Fruit fly (Drosophila melanogaster): ENCODE data around the gene soti.

The soti gene

DNA sequence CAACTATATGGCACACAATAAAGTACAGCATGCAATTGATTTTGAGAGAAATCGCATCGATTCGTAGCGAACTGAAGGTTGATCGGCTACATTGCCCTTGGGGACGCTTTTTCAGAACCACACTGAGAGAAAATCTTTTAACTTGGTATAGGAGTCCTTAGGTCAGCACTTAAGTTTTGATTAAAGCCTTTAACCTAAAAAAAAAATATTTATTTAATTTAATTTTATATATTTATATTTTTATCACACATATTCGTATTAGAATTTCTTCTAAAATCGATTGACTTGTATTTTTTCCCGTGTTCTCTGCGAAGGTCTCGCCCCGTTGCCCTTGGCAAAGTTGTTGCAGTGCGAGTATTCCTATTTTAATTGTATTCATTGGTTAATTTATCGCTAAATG lies 40.3 kb upstream of the soti start:
- no peak for TF ChIP-seq CG11762 (GFP tag; optimal IDR thresholded peaks at IDR 0.05; ENCODE audit: insufficient read depth)
- TF ChIP-seq Eip93F (GFP tag; optimal IDR thresholded peaks at IDR 0.05): no peak
- no peak for TF ChIP-seq topi (GFP tag; optimal IDR thresholded peaks at IDR 0.05)
- peak; percentile 59 for TF ChIP-seq achi (GFP tag; optimal IDR thresholded peaks at IDR 0.05)
- TF ChIP-seq vri (GFP tag; optimal IDR thresholded peaks at IDR 0.05): no peak
- peak; percentile 65 for TF ChIP-seq CG8632 (GFP tag; optimal IDR thresholded peaks at IDR 0.05)
- no peak for TF ChIP-seq esn (GFP tag; optimal IDR thresholded peaks at IDR 0.05)
- peak; percentile 61 for TF ChIP-seq CG10669 (GFP tag; optimal IDR thresholded peaks at IDR 0.05)
- no peak for TF ChIP-seq Hr4 (GFP tag; optimal IDR thresholded peaks at IDR 0.05)
- no peak for TF ChIP-seq Sox102F (GFP tag; optimal IDR thresholded peaks at IDR 0.05)
- 0 out of 3 replicates have a peak, but pooled peaks have one; percentile 29 for TF ChIP-seq CG8119 (GFP tag; IDR thresholded peaks at IDR 0.05)
- TF ChIP-seq CG6854 (GFP tag; optimal IDR thresholded peaks at IDR 0.05): no peak
- no peak for TF ChIP-seq dac (GFP tag; optimal IDR thresholded peaks at IDR 0.05)
- peak; percentile 22 for TF ChIP-seq CG7368 (GFP tag; optimal IDR thresholded peaks at IDR 0.05)
- no peak for TF ChIP-seq CG15336 (GFP tag; IDR thresholded peaks at IDR 0.05)
- peak; percentile 64 for TF ChIP-seq dsx (GFP tag; optimal IDR thresholded peaks at IDR 0.05; ENCODE audit: poor library complexity, severe bottlenecking)
- TF ChIP-seq OdsH (GFP tag; optimal IDR thresholded peaks at IDR 0.05): peak; percentile 29
- TF ChIP-seq CG16779 (tag; optimal IDR thresholded peaks at IDR 0.05): no peak
- peak; percentile 25 for TF ChIP-seq acj6 (GFP tag; optimal IDR thresholded peaks at IDR 0.05)
- no peak for TF ChIP-seq Lpt (GFP tag; optimal IDR thresholded peaks at IDR 0.05)
- peak; percentile 62 for TF ChIP-seq spab (GFP tag; optimal IDR thresholded peaks at IDR 0.05)
- TF ChIP-seq CG6792 (GFP tag; optimal IDR thresholded peaks at IDR 0.05): peak; percentile 23
- no peak for TF ChIP-seq CG11902 (GFP tag; optimal IDR thresholded peaks at IDR 0.05)
- no peak for TF ChIP-seq Hr38 (GFP tag; optimal IDR thresholded peaks at IDR 0.05)
- TF ChIP-seq cyc (GFP tag; optimal IDR thresholded peaks at IDR 0.05): no peak
- no peak for TF ChIP-seq salr (GFP tag; optimal IDR thresholded peaks at IDR 0.05)
- peak; percentile 70 for TF ChIP-seq CG6163 (GFP tag; IDR thresholded peaks at IDR 0.05)
- TF ChIP-seq fkh (GFP tag; optimal IDR thresholded peaks at IDR 0.05): no peak
- TF ChIP-seq lz (GFP tag; optimal IDR thresholded peaks at IDR 0.05): no peak
- peak in 1 of 2 experiments; percentile 77 for TF ChIP-seq ss (GFP tag; optimal IDR thresholded peaks at IDR 0.05)
- peak; percentile 68 for TF ChIP-seq CG10631 (GFP tag; optimal IDR thresholded peaks at IDR 0.05)
- TF ChIP-seq CG1621 (tag; optimal IDR thresholded peaks at IDR 0.05): peak; percentile 3
- TF ChIP-seq eg (GFP tag; IDR thresholded peaks at IDR 0.05): no peak
- no peak for TF ChIP-seq Blimp-1 (GFP tag; optimal IDR thresholded peaks at IDR 0.05)
- TF ChIP-seq Ets21C (GFP tag; optimal IDR thresholded peaks at IDR 0.05): no peak
- peak; percentile 1 for TF ChIP-seq CG8319 (GFP tag; optimal IDR thresholded peaks at IDR 0.05)
- TF ChIP-seq Gug (GFP tag; IDR thresholded peaks at IDR 0.05): no peak
- peak; percentile 61 for TF ChIP-seq CG3032 (tag; optimal IDR thresholded peaks at IDR 0.05)
- peak; percentile 84 for TF ChIP-seq Eip78C (GFP tag)
- peak; percentile 50 for TF ChIP-seq svp (GFP tag)
- peak; percentile 15 for TF ChIP-seq CG32006 (GFP tag; optimal IDR thresholded peaks at IDR 0.05)
- no peak for TF ChIP-seq net (GFP tag; optimal IDR thresholded peaks at IDR 0.05)
- TF ChIP-seq Sox14 (GFP tag; optimal IDR thresholded peaks at IDR 0.05): no peak
- peak; percentile 44 for TF ChIP-seq CG3919 (GFP tag; optimal IDR thresholded peaks at IDR 0.05)
- TF ChIP-seq fd85E (GFP tag; optimal IDR thresholded peaks at IDR 0.05): no peak
- TF ChIP-seq CG6276 (GFP tag; optimal IDR thresholded peaks at IDR 0.05): no peak
- TF ChIP-seq Ets96B (tag; optimal IDR thresholded peaks at IDR 0.05): peak; percentile 66
- TF ChIP-seq Hr39 (GFP tag; optimal IDR thresholded peaks at IDR 0.05): no peak
- no peak for TF ChIP-seq CG11294 (GFP tag; IDR thresholded peaks at IDR 0.05)
- TF ChIP-seq CG31627 (GFP tag; optimal IDR thresholded peaks at IDR 0.05): no peak
- peak; percentile 35 for TF ChIP-seq fd59A (GFP tag; optimal IDR thresholded peaks at IDR 0.05)
- TF ChIP-seq Met (GFP tag; optimal IDR thresholded peaks at IDR 0.05): no peak
- peak; percentile 44 for TF ChIP-seq CG9139 (GFP tag; optimal IDR thresholded peaks at IDR 0.05)

All from whole organism, prepupa.